Worm (Caenorhabditis elegans) whole organism, young adult: Measurements from ENCODE around the gene F14D7.14.

Experiments
- F49E8.2 ChIP-seq: sonication (generic microtip); optimal IDR thresholded peaks from 3 replicates; lab custom pipeline; 2017; ENCODE audit warnings: missing genetic modification characterization, mild to moderate bottlenecking, missing compliant biosample characterization, antibody characterized with exemption, moderate library complexity; ENCODE audit not compliant: insufficient read depth
- T07F8.4 ChIP-seq: sonication (generic microtip); optimal IDR thresholded peaks from 2 replicates; lab custom pipeline; 2016; ENCODE audit warnings: mild to moderate bottlenecking, missing genetic modification characterization, moderate library complexity, missing compliant biosample characterization
- ZK185.1 ChIP-seq: sonication (generic microtip); optimal IDR thresholded peaks from 2 replicates; lab custom pipeline; 2016; ENCODE audit warnings: mild to moderate bottlenecking, missing genetic modification characterization, missing compliant biosample characterization; ENCODE audit not compliant: poor library complexity, severe bottlenecking
- ama-1 ChIP-seq, 3 experiments: fragments of 150-350 bp in 1 of 3; sonication (generic microtip) in 2 of 3; optimal IDR thresholded peaks; 2 replicates each; lab custom pipeline; 2014 to 2018; ENCODE audit warnings: missing biosample characterization in 2 of 3, missing genetic modification characterization in 2 of 3, missing genetic modification reagents in 2 of 3
- atf-7 ChIP-seq: sonication (generic microtip); optimal IDR thresholded peaks from 2 replicates; lab custom pipeline; 2017; ENCODE audit warnings: mild to moderate bottlenecking, missing genetic modification characterization, missing compliant biosample characterization
- attf-3 ChIP-seq: fragments of 200-800 bp; sonication (Bioruptor generic); conservative IDR thresholded peaks from 2 replicates; pipeline ENCODE4 v1.3.6; 2022; ENCODE audit warnings: missing genetic modification reagents, missing genetic modification characterization, missing compliant biosample characterization
- ceh-91 ChIP-seq: fragments of 200-800 bp; sonication (Bioruptor generic); IDR thresholded peaks from 2 replicates; pipeline ENCODE4 v1.3.6; 2022; ENCODE audit warnings: missing genetic modification reagents, missing genetic modification characterization, missing compliant biosample characterization
- ets-4 ChIP-seq: fragments of 200-800 bp; sonication (Bioruptor generic); optimal IDR thresholded peaks from 2 replicates; lab custom pipeline; 2018; ENCODE audit warnings: mild to moderate bottlenecking, missing genetic modification characterization, missing compliant biosample characterization
- hmg-20 ChIP-seq: fragments of 200-800 bp; sonication (Bioruptor generic); IDR thresholded peaks from 2 replicates; pipeline ENCODE4 v1.3.6; 2022; ENCODE audit warnings: missing genetic modification reagents, missing genetic modification characterization, missing compliant biosample characterization
- let-526 ChIP-seq: fragments of 200-800 bp; sonication (Bioruptor generic); IDR thresholded peaks from 2 replicates; pipeline ENCODE4 v1.3.6; 2022; ENCODE audit warnings: missing genetic modification reagents, missing genetic modification characterization, missing compliant biosample characterization
- rpc-1 ChIP-seq, 2 experiments: fragments of 150-350 bp in 1 of 2; sonication (generic microtip) in 1 of 2; optimal IDR thresholded peaks; 2 replicates each; lab custom pipeline; 2014 to 2018; ENCODE audit warnings: missing biosample characterization in 1 of 2, missing genetic modification characterization in 1 of 2, missing genetic modification reagents in 1 of 2, missing genotype in 1 of 2
- unc-62 ChIP-seq: fragments of 150-350 bp; optimal IDR thresholded peaks from 2 replicates; lab custom pipeline; 2014; ENCODE audit warnings: missing biosample characterization, missing genetic modification reagents, missing genetic modification characterization
- ztf-26 ChIP-seq: sonication (generic microtip); optimal IDR thresholded peaks from 2 replicates; lab custom pipeline; 2017; ENCODE audit warnings: missing genetic modification characterization, missing compliant biosample characterization

DNA sequence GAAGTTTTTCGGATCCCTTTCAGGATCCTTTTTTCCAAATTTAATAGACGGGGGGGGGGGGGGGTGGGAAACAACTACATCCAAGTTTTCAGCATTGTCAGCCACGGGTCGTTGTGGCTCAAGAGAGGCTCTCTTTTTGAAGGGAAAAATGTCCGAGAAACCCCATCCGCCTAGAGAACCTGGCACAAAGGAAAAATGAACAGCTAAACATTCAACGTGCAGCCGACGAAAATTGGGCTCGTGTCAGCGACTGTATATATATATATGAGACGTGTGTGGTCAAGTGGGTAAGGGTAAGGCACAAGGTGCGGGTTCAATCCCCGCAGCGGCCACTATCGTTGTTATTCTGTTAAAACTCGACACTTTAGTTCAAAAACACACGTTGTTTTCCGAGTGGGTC, 48.8 kb downstream of the F14D7.14 start, which contains the start of gene Y49A3A.4:
- no peak for TF ChIP-seq F49E8.2 (tag; lab: Kevin White, UChicago)
- no peak for TF ChIP-seq rpc-1 (optimal IDR thresholded peaks at IDR 0.05; lab: Kevin White, UChicago)
- TF ChIP-seq rpc-1 (tag; optimal IDR thresholded peaks at IDR 0.05; lab: Kevin White, UChicago) = no peak
- no peak for TF ChIP-seq ztf-26 (tag; lab: Kevin White, UChicago)
- TF ChIP-seq unc-62 (GFP tag; lab: Kevin White, UChicago) = no peak
- TF ChIP-seq let-526 (GFP tag; lab: Robert Waterston, UW) = no peak
- TF ChIP-seq T07F8.4 (tag; lab: Kevin White, UChicago) = no peak
- TF ChIP-seq ets-4 (GFP tag; lab: Kevin White, UChicago) = no peak
- TF ChIP-seq ZK185.1 (tag; lab: Kevin White, UChicago) = no peak
- TF ChIP-seq hmg-20 (GFP tag; lab: Robert Waterston, UW) = no peak
- no peak for TF ChIP-seq ceh-91 (GFP tag; lab: Robert Waterston, UW)
- TF ChIP-seq atf-7 (tag; lab: Kevin White, UChicago) = no peak
- TF ChIP-seq attf-3 (GFP tag; lab: Robert Waterston, UW) = no peak
- no peak for TF ChIP-seq ama-1 (optimal IDR thresholded peaks at IDR 0.05; lab: Kevin White, UChicago)
- no peak for TF ChIP-seq ama-1 (GFP tag; optimal IDR thresholded peaks at IDR 0.05; lab: Kevin White, UChicago)
